Worm (Caenorhabditis elegans) whole organism, L4/young adult: ENCODE results near the gene ZK688.10.
A peak's percentile ranks its signal among the peaks of the same experiment; 100 is the strongest.

ENCODE experiments used
- W03F9.2 ChIP-seq: fragments of 150-350 bp; optimal IDR thresholded peaks from 2 replicates; lab custom pipeline; 2014; ENCODE audit warnings: missing biosample characterization, missing genetic modification characterization
- dao-5 ChIP-seq: sonication (generic microtip); optimal IDR thresholded peaks from 2 replicates; lab custom pipeline; 2016; ENCODE audit warnings: missing genotype, missing genetic modification characterization, moderate library complexity, missing compliant biosample characterization
- him-1 ChIP-seq: sonication (generic microtip); optimal IDR thresholded peaks from 2 replicates; lab custom pipeline; 2016; ENCODE audit warnings: missing genotype, missing genetic modification reagents, missing genetic modification characterization, missing compliant biosample characterization

Gene ZK688.10

DNA sequence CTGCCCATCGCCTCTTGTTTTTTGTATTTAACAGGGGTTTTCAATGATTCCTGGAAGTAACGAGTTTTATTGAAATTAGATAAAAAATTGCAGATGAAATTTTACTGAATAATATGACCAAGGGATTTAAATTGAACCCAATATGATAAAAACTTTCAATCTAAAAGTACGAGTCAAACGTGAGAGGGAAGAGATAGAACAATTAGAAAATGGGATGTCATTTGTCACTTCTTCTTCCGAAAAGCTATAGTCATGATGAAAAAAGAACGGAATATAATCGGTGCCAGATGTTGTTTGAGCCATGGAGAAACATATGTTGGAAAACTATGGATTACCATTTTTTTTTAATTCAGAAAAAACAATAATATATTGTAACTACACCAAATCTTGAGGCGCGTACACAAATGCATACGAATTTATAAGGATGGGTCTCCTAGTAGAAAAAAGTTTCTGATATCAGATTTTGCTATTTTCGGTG lies 17.9 kb downstream of the ZK688.10 start, which contains the start of gene sup-18:
sup-18 (minus strand) TSS at position 51 of the 478 bp plus-strand sequence.
- TF ChIP-seq him-1 (tag; lab: Kevin White, UChicago) (no peak), W03F9.2 (tag; lab: Kevin White, UChicago) (no peak), dao-5 (tag; lab: Kevin White, UChicago) (no peak)

DNA sequence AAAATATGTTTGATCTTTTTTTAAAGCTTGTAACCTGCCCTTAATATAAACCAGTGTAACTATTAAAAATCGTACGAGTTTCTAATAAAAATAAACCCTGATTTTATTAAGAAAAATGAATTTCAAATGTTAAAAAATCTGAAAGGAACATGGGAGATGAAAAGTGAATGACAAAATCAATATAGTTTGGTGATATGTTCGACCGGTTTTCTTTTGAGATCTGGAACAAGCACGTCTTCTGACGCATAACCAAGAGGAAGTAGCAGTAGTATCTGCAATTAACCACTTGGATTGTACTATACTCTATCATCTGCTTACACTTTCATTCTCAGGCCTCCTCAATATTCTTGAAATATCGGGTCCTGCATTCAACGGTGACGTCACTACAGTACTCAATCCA lies 19.7 kb downstream of the ZK688.10 start:
- TF ChIP-seq him-1 (tag; lab: Kevin White, UChicago) (no peak), dao-5 (tag; lab: Kevin White, UChicago) (no peak), W03F9.2 (tag; lab: Kevin White, UChicago) (no peak)

DNA sequence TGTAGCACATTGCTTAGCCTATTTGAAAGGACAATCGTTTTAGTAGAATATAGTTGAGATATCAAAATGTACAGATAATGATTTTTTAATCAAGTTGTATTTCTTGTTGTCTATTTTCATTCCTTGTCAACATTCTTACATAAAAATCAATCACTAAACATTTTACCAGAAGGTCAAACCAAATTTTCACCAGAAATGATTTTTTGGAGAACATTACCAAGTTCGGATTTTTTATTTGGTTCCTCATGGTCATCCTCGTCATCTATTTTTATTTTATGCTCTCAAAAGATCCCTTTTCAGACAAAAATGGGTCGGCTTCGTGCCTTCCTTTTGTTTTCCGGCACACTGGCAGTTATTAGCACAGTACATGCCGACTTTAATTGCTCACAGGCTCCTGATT lies 23.3 kb downstream of the ZK688.10 start, which contains the start of gene tyr-1:
tyr-1 (plus strand) TSS at position 301 of the 400 bp plus-strand sequence.
- TF ChIP-seq W03F9.2 (tag; lab: Kevin White, UChicago) (no peak), dao-5 (tag; lab: Kevin White, UChicago) (no peak), him-1 (tag; lab: Kevin White, UChicago) (no peak)

DNA sequence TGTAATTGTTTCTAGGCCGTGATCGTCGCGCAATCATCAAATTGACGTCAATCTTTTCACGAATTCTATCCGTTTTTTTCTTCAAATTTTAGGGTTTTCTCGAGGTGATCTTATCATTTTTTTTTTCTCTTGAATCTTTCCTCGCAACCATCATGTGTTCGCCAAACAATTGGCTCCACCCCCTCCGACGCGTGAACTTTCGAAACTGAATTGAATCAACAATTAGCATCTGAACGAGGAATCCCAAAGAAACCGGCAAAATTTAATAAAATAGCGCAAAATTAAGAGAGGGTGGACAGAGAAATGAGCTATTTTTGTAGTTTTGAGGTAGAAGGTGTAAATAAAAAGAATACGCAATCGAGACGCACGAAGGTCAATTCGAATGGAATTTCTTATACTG lies 24.0 kb downstream of the ZK688.10 start:
- no peak for TF ChIP-seq him-1 (tag; lab: Kevin White, UChicago)
- no peak for TF ChIP-seq W03F9.2 (tag; lab: Kevin White, UChicago)
- TF ChIP-seq dao-5 (tag; lab: Kevin White, UChicago): no peak

DNA sequence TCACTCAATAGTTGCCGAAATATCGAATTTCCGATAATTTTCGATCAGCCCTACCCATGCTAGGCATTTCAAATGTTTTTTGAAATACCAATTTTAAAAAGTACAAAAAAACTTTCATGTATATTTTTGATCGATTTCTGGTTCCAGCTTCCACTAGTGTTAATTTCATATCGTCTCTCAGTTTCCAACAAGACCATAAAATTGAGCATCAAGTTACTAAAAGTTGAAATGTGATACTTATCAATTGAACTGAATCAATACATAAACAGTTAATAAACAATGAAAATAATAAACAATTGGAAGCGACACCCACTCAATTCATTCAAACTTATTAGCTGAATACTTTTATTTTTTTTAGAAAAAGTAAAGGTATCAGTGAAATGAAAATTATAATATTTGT lies 30.6 kb downstream of the ZK688.10 start, which contains the start of gene cup-4:
cup-4 (plus strand) TSS at position 301 of the 400 bp plus-strand sequence.
- TF ChIP-seq W03F9.2 (tag; lab: Kevin White, UChicago) (no peak), dao-5 (tag; lab: Kevin White, UChicago) (no peak), him-1 (tag; lab: Kevin White, UChicago) (no peak)

DNA sequence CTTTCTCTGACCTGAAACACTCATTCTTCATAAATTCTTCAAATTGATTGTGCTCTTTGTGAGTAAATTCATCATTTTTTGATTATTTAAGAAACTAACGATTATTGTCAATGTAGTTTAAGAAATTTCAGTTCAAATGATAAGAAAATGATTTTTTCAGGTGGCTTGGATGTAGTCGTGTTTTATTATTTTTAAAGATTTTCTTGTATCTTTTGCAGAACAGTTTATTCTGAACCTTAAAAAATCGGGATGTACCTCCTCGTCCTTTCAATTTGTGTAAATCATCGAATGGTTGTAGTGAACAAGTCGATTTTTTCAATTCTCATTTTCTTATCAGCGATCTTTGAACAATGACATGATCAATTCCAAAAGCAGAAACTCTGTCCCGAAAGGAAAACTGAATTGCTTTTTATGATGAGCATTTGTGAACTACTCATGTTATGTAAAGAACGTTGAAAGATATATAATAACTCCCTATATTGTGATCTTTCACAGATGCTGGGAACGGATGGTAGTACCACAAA lies 31.5 kb downstream of the ZK688.10 start, which contains the start of gene slc-17.3:
slc-17.3 (minus strand) TSS at position 51 of the 524 bp plus-strand sequence.
- TF ChIP-seq W03F9.2 (tag; lab: Kevin White, UChicago) (no peak), him-1 (tag; lab: Kevin White, UChicago) (no peak), dao-5 (tag; lab: Kevin White, UChicago) (no peak)

DNA sequence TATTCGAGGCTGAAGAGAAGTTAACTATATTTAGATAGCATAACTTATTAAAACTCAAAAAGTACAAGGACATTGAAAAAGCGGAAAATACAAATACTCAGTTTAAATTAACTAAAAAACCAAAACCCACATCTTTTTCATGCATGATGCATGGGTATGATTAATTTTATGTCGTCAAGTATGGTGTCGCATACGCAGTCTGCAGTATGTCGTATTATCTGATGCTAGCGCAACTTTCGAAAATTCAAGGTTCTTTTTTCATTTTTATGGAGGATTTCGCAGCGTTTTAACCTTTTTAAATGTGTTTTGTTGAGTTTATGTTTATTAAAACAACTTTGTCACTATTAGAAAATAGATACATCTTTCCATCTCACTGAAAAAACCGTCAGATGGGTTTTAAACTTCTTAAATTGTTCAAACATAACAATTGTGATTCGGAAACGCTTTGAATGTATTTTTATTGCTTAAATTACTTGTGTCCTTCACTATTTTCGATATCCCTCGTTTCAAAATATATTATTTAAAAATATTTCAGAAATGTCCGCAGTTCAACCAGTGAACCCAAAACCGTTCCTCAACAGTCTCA lies 35.2 kb downstream of the ZK688.10 start, which contains the start of gene snr-5:
snr-5 (plus strand) TSS at position 536 of the 586 bp plus-strand sequence.
- TF ChIP-seq dao-5 (tag; lab: Kevin White, UChicago): no peak
- TF ChIP-seq W03F9.2 (tag; lab: Kevin White, UChicago): no peak
- TF ChIP-seq him-1 (tag; lab: Kevin White, UChicago): no peak

DNA sequence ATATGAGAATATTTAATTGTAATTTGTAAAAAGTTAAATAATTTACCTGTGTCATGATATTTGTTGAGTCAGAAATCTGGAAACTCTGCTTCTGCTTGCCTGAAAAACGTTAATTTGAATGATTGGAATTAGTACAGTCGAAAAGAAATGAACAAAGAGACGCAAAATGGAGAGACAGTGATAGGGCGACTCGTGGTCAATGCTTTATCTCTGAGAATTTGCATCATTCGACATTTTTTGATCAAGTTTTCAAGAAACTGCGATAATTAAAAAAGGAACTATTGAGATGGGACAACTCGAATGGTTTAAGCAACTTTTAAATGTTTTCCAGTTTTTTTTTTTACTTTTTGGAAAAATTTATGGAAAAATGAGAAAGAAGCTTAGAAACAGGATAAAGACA lies 35.9 kb downstream of the ZK688.10 start, which contains the start of gene cuc-1:
cuc-1 (minus strand) TSS at position 101 of the 400 bp plus-strand sequence.
- no peak for TF ChIP-seq dao-5 (tag; lab: Kevin White, UChicago)

DNA sequence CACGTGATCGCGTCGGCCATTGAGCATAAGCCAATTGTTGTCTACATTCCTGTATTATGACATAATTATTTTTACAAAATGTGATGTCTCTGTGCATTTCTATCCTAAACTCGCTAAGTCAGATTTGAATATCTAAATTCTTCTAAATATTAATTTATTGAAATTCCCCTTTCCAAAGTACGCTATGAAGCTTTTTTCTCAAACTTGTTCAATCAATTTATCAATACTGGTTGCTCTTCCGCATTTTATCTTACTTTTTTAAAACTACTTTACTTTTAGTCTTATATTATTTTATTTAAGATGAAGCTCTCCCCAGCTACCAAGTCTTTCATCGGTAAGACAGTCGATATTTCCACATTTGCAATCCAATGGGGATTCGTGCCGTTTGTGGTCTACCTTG lies 37.5 kb downstream of the ZK688.10 start, which contains the start of gene tomm-7:
tomm-7 (plus strand) TSS at position 301 of the 400 bp plus-strand sequence.
- TF ChIP-seq him-1 (tag; lab: Kevin White, UChicago) (no peak), dao-5 (tag; lab: Kevin White, UChicago) (no peak), W03F9.2 (tag; lab: Kevin White, UChicago) (no peak)

DNA sequence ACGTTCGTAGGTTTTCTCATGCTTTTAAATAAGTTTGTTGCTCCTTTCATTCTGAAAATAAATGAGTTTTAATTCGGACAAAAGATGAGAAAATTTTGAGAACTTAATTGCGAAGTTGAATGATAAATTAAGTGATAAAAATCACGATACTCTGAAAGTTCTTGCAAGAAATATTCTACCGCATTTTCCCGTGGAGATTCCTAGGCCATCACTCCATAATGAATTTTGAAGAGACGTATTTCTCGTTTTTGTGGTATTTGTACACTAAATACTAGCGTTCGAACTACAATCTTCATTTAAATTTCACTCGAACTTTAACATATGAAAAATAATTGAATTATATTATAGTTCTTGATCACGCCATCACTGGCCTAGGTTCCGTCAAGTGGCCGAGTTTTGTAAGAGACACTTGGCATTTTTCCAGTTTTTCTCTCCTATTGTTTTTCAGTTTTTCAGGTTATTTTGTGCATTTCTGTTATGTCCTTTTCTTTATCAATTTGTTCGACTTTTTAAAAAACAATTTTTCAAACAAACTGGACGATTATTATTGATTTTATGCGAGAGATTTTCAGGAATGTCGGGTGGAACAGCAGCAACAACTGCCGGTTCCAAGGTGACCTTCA lies 38.3 kb downstream of the ZK688.10 start, which contains the start of the genes coq-5 and ufm-1:
coq-5 (minus strand) TSS at position 51 of the 623 bp plus-strand sequence.
ufm-1 (plus strand) TSS at position 573 of the 623 bp plus-strand sequence.
- TF ChIP-seq him-1 (tag; lab: Kevin White, UChicago) (peak; percentile 21), dao-5 (tag; lab: Kevin White, UChicago) (no peak), W03F9.2 (tag; lab: Kevin White, UChicago) (no peak)

DNA sequence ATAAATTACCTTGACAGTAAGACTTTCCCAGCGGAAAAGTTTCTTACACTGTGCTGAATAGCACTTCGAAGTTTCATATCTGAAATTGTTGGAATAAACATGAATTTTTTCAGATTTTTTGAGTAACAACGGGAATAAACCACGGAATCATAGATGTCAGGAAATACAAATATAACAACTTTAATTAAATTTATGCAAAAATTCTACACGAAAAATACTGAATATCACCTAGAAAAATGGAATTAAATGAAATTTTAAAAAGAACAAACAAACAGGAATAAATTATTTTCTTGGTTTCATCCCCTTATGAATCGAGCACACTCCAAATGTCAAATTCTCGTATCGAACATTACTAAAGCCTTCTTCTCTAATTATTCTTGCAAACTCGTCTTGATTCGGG lies 39.7 kb downstream of the ZK688.10 start, which contains the start of gene tag-307:
tag-307 (minus strand) TSS at position 101 of the 400 bp plus-strand sequence.
- no peak for TF ChIP-seq W03F9.2 (tag; lab: Kevin White, UChicago)
- TF ChIP-seq him-1 (tag; lab: Kevin White, UChicago): no peak
- TF ChIP-seq dao-5 (tag; lab: Kevin White, UChicago): no peak

DNA sequence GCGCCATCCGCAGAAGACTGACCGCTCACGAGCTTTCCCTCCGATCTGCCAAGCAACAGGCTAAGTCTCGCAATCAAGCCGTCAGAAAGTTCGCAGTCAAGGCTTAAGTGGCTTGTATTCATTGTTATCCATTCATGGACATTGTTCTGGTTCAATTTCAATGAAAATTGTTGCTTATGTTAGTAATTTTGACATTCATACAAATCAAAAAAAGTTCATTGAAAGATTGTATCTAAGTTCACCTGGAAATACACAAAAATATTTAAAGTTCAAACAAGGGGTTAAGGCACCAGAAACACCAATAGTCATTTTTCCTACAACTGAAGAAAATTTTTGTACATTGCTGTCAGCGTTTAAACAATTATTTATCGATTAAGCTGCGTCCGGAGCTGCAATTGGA lies 41.4 kb downstream of the ZK688.10 start:
- no peak for TF ChIP-seq W03F9.2 (tag; lab: Kevin White, UChicago)
- no peak for TF ChIP-seq dao-5 (tag; lab: Kevin White, UChicago)
- no peak for TF ChIP-seq him-1 (tag; lab: Kevin White, UChicago)
